Fruit fly (Drosophila melanogaster) whole organism, embryonic: ENCODE results near the gene CG33510.

Experiments
- ATbp ChIP-seq: fragments of 200-800 bp; sonication (Bioruptor generic); optimal IDR thresholded peaks from 2 replicates; lab custom pipeline; 2017; ENCODE audit warnings: missing biosample characterization, mild to moderate bottlenecking, missing genetic modification characterization, missing genetic modification reagents
- B-H2 ChIP-seq: fragments of 200-800 bp; sonication (Bioruptor generic); optimal IDR thresholded peaks from 2 replicates; lab custom pipeline; 2018; ENCODE audit warnings: missing biosample characterization, mild to moderate bottlenecking, missing genetic modification characterization
- BEAF-32 ChIP-seq: fragments of 200-800 bp; sonication (Bioruptor generic); optimal IDR thresholded peaks from 3 replicates; lab custom pipeline; 2017; ENCODE audit warnings: missing biosample characterization, missing genetic modification characterization, mild to moderate bottlenecking, moderate library complexity, missing genetic modification reagents
- CG10267 ChIP-seq: fragments of 200-800 bp; sonication (Bioruptor generic); optimal IDR thresholded peaks from 2 replicates; lab custom pipeline; 2018; ENCODE audit warnings: missing biosample characterization, mild to moderate bottlenecking, missing genetic modification characterization, moderate library complexity
- CG10654 ChIP-seq: fragments of 200-800 bp; sonication (Bioruptor generic); optimal IDR thresholded peaks from 2 replicates; lab custom pipeline; 2016; ENCODE audit warnings: missing biosample characterization, missing genetic modification characterization
- CG10959 ChIP-seq: fragments of 200-800 bp; sonication (Bioruptor generic); IDR thresholded peaks from 2 replicates; pipeline ENCODE4 v1.3.6; 2022; ENCODE audit warnings: missing biosample characterization, missing genetic modification characterization
- CG11456 ChIP-seq: fragments of 200-800 bp; sonication (Bioruptor generic); IDR thresholded peaks from 3 replicates; pipeline ENCODE4 v1.3.6; 2022; ENCODE audit warnings: missing biosample characterization, missing genetic modification characterization
- CG12391 ChIP-seq: fragments of 200-800 bp; sonication (Bioruptor generic); optimal IDR thresholded peaks from 3 replicates; lab custom pipeline; 2018; ENCODE audit warnings: missing biosample characterization, mild to moderate bottlenecking, missing genetic modification characterization, moderate library complexity
- CG13894 ChIP-seq: fragments of 200-800 bp; sonication (Bioruptor generic); optimal IDR thresholded peaks from 3 replicates; lab custom pipeline; 2018; ENCODE audit warnings: missing biosample characterization, mild to moderate bottlenecking, missing genetic modification characterization, moderate library complexity
- CG14050 ChIP-seq: fragments of 200-800 bp; sonication (Bioruptor generic); IDR thresholded peaks from 3 replicates; pipeline ENCODE4 v1.3.6; 2022; ENCODE audit warnings: missing biosample characterization, missing genetic modification characterization
- CG15073 ChIP-seq: fragments of 200-800 bp; sonication (Bioruptor generic); optimal IDR thresholded peaks from 2 replicates; lab custom pipeline; 2016; ENCODE audit warnings: missing biosample characterization, missing genetic modification characterization
- CG1647 ChIP-seq: fragments of 200-800 bp; sonication (Bioruptor generic); optimal IDR thresholded peaks from 3 replicates; lab custom pipeline; 2016; ENCODE audit warnings: missing biosample characterization, missing genetic modification characterization
- CG17802 ChIP-seq: fragments of 200-800 bp; sonication (Bioruptor generic); optimal IDR thresholded peaks from 2 replicates; lab custom pipeline; 2018; ENCODE audit warnings: missing biosample characterization, mild to moderate bottlenecking, missing genetic modification characterization, moderate library complexity
- CG18011 ChIP-seq: fragments of 200-800 bp; sonication (Bioruptor generic); optimal IDR thresholded peaks from 2 replicates; lab custom pipeline; 2017; ENCODE audit warnings: missing biosample characterization, missing genetic modification characterization, mild to moderate bottlenecking, moderate library complexity, missing genotype
- CG30020 ChIP-seq: fragments of 200-800 bp; optimal IDR thresholded peaks from 2 replicates; lab custom pipeline; 2019; ENCODE audit warnings: missing biosample characterization, mild to moderate bottlenecking, missing genetic modification characterization, moderate library complexity
- CG30403 ChIP-seq: fragments of 200-800 bp; sonication (Bioruptor generic); optimal IDR thresholded peaks from 3 replicates; lab custom pipeline; 2016; ENCODE audit warnings: missing biosample characterization, missing genetic modification characterization
- CG32767 ChIP-seq: fragments of 200-800 bp; sonication (Bioruptor generic); IDR thresholded peaks from 2 replicates; pipeline ENCODE4 v1.3.6; 2022; ENCODE audit warnings: missing biosample characterization, missing genetic modification characterization
- CG33213 ChIP-seq: fragments of 200-800 bp; sonication (Bioruptor generic); optimal IDR thresholded peaks from 3 replicates; lab custom pipeline; 2016; ENCODE audit warnings: missing biosample characterization, missing genetic modification characterization
- CG34376 ChIP-seq: fragments of 200-800 bp; sonication (Bioruptor generic); optimal IDR thresholded peaks from 2 replicates; lab custom pipeline; 2018; ENCODE audit warnings: missing biosample characterization, mild to moderate bottlenecking, missing genetic modification characterization
- CG3847 ChIP-seq: fragments of 200-800 bp; sonication (Bioruptor generic); IDR thresholded peaks from 2 replicates; pipeline ENCODE4 v1.3.6; 2022; ENCODE audit warnings: missing biosample characterization, missing genetic modification characterization
- CG7786 ChIP-seq: fragments of 200-800 bp; sonication (Bioruptor generic); optimal IDR thresholded peaks from 2 replicates; lab custom pipeline; 2016; ENCODE audit warnings: missing biosample characterization, missing genetic modification characterization
- CG7987 ChIP-seq: fragments of 200-800 bp; sonication (Bioruptor generic); optimal IDR thresholded peaks from 2 replicates; lab custom pipeline; 2018; ENCODE audit warnings: missing biosample characterization, mild to moderate bottlenecking, missing genetic modification characterization, moderate library complexity
- CG9437 ChIP-seq: fragments of 200-800 bp; sonication (Bioruptor generic); optimal IDR thresholded peaks from 2 replicates; lab custom pipeline; 2018; ENCODE audit warnings: missing biosample characterization, mild to moderate bottlenecking, missing genetic modification characterization
- Hey ChIP-seq: fragments of 200-800 bp; sonication (Bioruptor generic); optimal IDR thresholded peaks from 3 replicates; lab custom pipeline; 2018; ENCODE audit warnings: missing biosample characterization, mild to moderate bottlenecking, missing genetic modification characterization
- NC2β ChIP-seq: fragments of 200-800 bp; sonication (Bioruptor generic); optimal IDR thresholded peaks from 2 replicates; lab custom pipeline; 2016; ENCODE audit warnings: missing biosample characterization, missing genetic modification characterization
- NK7.1 ChIP-seq: fragments of 200-800 bp; sonication (Bioruptor generic); optimal IDR thresholded peaks from 3 replicates; lab custom pipeline; 2016; ENCODE audit warnings: missing biosample characterization, missing genetic modification characterization
- NfI ChIP-seq: fragments of 200-800 bp; sonication (Bioruptor generic); optimal IDR thresholded peaks from 3 replicates; lab custom pipeline; 2018; ENCODE audit warnings: missing biosample characterization, mild to moderate bottlenecking, missing genetic modification characterization, moderate library complexity
- Ptx1 ChIP-seq: fragments of 200-800 bp; sonication (Bioruptor generic); IDR thresholded peaks from 2 replicates; pipeline ENCODE4 v1.3.6; 2022; ENCODE audit warnings: missing biosample characterization, missing genetic modification characterization
- Sin3A ChIP-seq: fragments of >200 bp; optimal IDR thresholded peaks from 2 replicates; lab custom pipeline; 2018
- Sox102F ChIP-seq: fragments of 200-800 bp; sonication (Bioruptor generic); optimal IDR thresholded peaks from 2 replicates; lab custom pipeline; 2018; ENCODE audit warnings: missing biosample characterization, mild to moderate bottlenecking, missing genetic modification characterization, moderate library complexity
- ase ChIP-seq: fragments of 200-800 bp; sonication (Bioruptor generic); IDR thresholded peaks from 3 replicates; pipeline ENCODE4 v1.3.6; 2022; ENCODE audit warnings: missing biosample characterization, missing genetic modification characterization
- cas ChIP-seq: fragments of 200-800 bp; sonication (Bioruptor generic); IDR thresholded peaks from 2 replicates; pipeline ENCODE4 v1.3.6; 2022; ENCODE audit warnings: missing biosample characterization, missing genetic modification characterization
- chif ChIP-seq, 2 experiments: fragments of 200-800 bp; sonication (Bioruptor generic); optimal IDR thresholded peaks; 3 replicates each; lab custom pipeline; 2016; ENCODE audit warnings: missing biosample characterization in 2 of 2, missing genetic modification characterization in 2 of 2
- chinmo ChIP-seq: fragments of 200-800 bp; sonication (Bioruptor generic); IDR thresholded peaks from 4 replicates; pipeline ENCODE4 v1.3.6; 2022; ENCODE audit warnings: missing biosample characterization, missing genetic modification characterization; ENCODE audit not compliant: partially characterized antibody
- crc ChIP-seq: fragments of 200-800 bp; sonication (Bioruptor generic); optimal IDR thresholded peaks from 2 replicates; lab custom pipeline; 2016; ENCODE audit warnings: missing biosample characterization, missing genetic modification characterization
- fd64A ChIP-seq: fragments of 200-800 bp; sonication (Bioruptor generic); optimal IDR thresholded peaks from 3 replicates; lab custom pipeline; 2018; ENCODE audit warnings: missing biosample characterization, mild to moderate bottlenecking, missing genetic modification characterization
- gcm2 ChIP-seq: fragments of 200-800 bp; sonication (Bioruptor generic); optimal IDR thresholded peaks from 2 replicates; lab custom pipeline; 2016; ENCODE audit warnings: missing biosample characterization, missing genetic modification characterization
- gsb-n ChIP-seq: fragments of 200-800 bp; sonication (Bioruptor generic); optimal IDR thresholded peaks from 3 replicates; lab custom pipeline; 2018; ENCODE audit warnings: missing biosample characterization, mild to moderate bottlenecking, missing genetic modification characterization
- h ChIP-seq: fragments of >200 bp; optimal IDR thresholded peaks from 2 replicates; lab custom pipeline; 2017
- ham ChIP-seq: fragments of 200-800 bp; sonication (Bioruptor generic); IDR thresholded peaks from 2 replicates; pipeline ENCODE4 v1.3.6; 2022; ENCODE audit warnings: missing biosample characterization, missing genetic modification characterization
- kah ChIP-seq: fragments of 200-800 bp; sonication (Bioruptor generic); optimal IDR thresholded peaks from 2 replicates; lab custom pipeline; 2018; ENCODE audit warnings: missing biosample characterization, mild to moderate bottlenecking, missing genetic modification characterization
- kni ChIP-seq: fragments of 200-800 bp; sonication (Bioruptor generic); optimal IDR thresholded peaks from 3 replicates; lab custom pipeline; 2017; ENCODE audit warnings: mild to moderate bottlenecking, missing biosample characterization, missing genetic modification reagents, missing genetic modification characterization
- luna ChIP-seq: fragments of 200-800 bp; sonication (Bioruptor generic); optimal IDR thresholded peaks from 2 replicates; lab custom pipeline; 2016; ENCODE audit warnings: missing biosample characterization, missing genetic modification characterization
- nmo ChIP-seq: fragments of 200-800 bp; sonication (Bioruptor generic); optimal IDR thresholded peaks from 2 replicates; lab custom pipeline; 2018; ENCODE audit warnings: missing biosample characterization, mild to moderate bottlenecking, missing genetic modification characterization, moderate library complexity
- repo ChIP-seq: fragments of 200-800 bp; sonication (Bioruptor generic); optimal IDR thresholded peaks from 2 replicates; lab custom pipeline; 2016; ENCODE audit warnings: missing biosample characterization, missing genetic modification characterization
- ro ChIP-seq: fragments of 200-800 bp; sonication (Bioruptor generic); IDR thresholded peaks from 2 replicates; pipeline ENCODE4 v1.3.6; 2022; ENCODE audit warnings: missing biosample characterization, missing genetic modification characterization
- sc ChIP-seq, 3 experiments: fragments of >200 bp in 2 of 3; fragments of 200-800 bp in 1 of 3; sonication (Bioruptor generic) in 1 of 3; optimal IDR thresholded peaks; 2 replicates in 2 of 3; 3 replicates in 1 of 3; lab custom pipeline; 2017; ENCODE audit warnings: mild to moderate bottlenecking in 1 of 3, missing biosample characterization in 1 of 3, missing genetic modification characterization in 1 of 3, missing genetic modification reagents in 1 of 3
- sens-2 ChIP-seq: fragments of 200-800 bp; sonication (Bioruptor generic); IDR thresholded peaks from 2 replicates; pipeline ENCODE4 v1.3.6; 2022; ENCODE audit warnings: missing biosample characterization, missing genetic modification characterization
- seq ChIP-seq: fragments of 200-800 bp; sonication (Bioruptor generic); IDR thresholded peaks from 2 replicates; pipeline ENCODE4 v1.3.6; 2022; ENCODE audit warnings: missing biosample characterization, missing genetic modification characterization
- sug ChIP-seq: fragments of 200-800 bp; optimal IDR thresholded peaks from 2 replicates; lab custom pipeline; 2019; ENCODE audit warnings: missing biosample characterization, mild to moderate bottlenecking, missing genetic modification characterization, moderate library complexity
- twi ChIP-seq: fragments of 200-800 bp; optimal IDR thresholded peaks from 2 replicates; lab custom pipeline; 2019; ENCODE audit warnings: missing biosample characterization, mild to moderate bottlenecking, missing genetic modification characterization, moderate library complexity
- usp ChIP-seq: fragments of >200 bp; optimal IDR thresholded peaks from 2 replicates; lab custom pipeline; 2017; ENCODE audit warnings: missing biosample characterization, missing genetic modification characterization

CG33510 gene

dm6 chr2L:21037723-21038122, 46.4 kb downstream of the CG33510 start (continued):
- TF ChIP-seq CG10267 (tag; lab: Kevin White, UChicago) (peak; percentile 8), luna (GFP tag; lab: Kevin White, UChicago) (no peak), crc (GFP tag; lab: Kevin White, UChicago) (no peak), B-H2 (GFP tag; lab: Kevin White, UChicago) (no peak), Ptx1 (GFP tag; lab: Robert Waterston, UW) (no peak), sens-2 (GFP tag; lab: Robert Waterston, UW) (no peak), fd64A (GFP tag; lab: Kevin White, UChicago) (peak; percentile 88), CG18011 (GFP tag; lab: Kevin White, UChicago) (no peak), CG30020 (tag; lab: Kevin White, UChicago) (no peak), CG33213 (no peak), h (no peak), CG34376 (GFP tag; lab: Kevin White, UChicago) (no peak), CG7786 (no peak), usp (GFP tag; lab: Kevin White, UChicago) (no peak), gcm2 (GFP tag; lab: Kevin White, UChicago) (no peak), chinmo (GFP tag; lab: Robert Waterston, UW) (no peak), CG13894 (tag; lab: Kevin White, UChicago) (no peak), CG10654 (no peak), CG3847 (GFP tag; lab: Robert Waterston, UW) (no peak), BEAF-32 (GFP tag; lab: Kevin White, UChicago) (no peak), Sin3A (lab: Kevin White, UChicago) (no peak), Sox102F (peak; percentile 22), seq (GFP tag; lab: Robert Waterston, UW) (0 out of 2 replicates have a peak, but pooled peaks have one; percentile 11), CG17802 (tag; lab: Kevin White, UChicago) (peak; percentile 7), NfI (no peak), ATbp (peak; percentile 67), CG9437 (GFP tag; lab: Kevin White, UChicago) (no peak), chif (GFP tag; optimal IDR thresholded peaks at IDR 0.05; lab: Kevin White, UChicago) (peak in 1 of 2 experiments; percentile 6), ham (no peak), gsb-n (tag; lab: Kevin White, UChicago) (no peak), sc (optimal IDR thresholded peaks at IDR 0.05; lab: Kevin White, UChicago) (no peak), sc (GFP tag; optimal IDR thresholded peaks at IDR 0.05; lab: Kevin White, UChicago) (peak; percentile 7), repo (GFP tag; lab: Kevin White, UChicago) (no peak), ase (GFP tag; lab: Robert Waterston, UW) (no peak), CG32767 (GFP tag; lab: Robert Waterston, UW) (no peak), nmo (GFP tag; lab: Kevin White, UChicago) (no peak), CG10959 (no peak), CG15073 (GFP tag; lab: Kevin White, UChicago) (no peak), Hey (tag; lab: Kevin White, UChicago) (no peak), CG11456 (GFP tag; lab: Robert Waterston, UW) (no peak), CG30403 (no peak), kni (GFP tag; lab: Kevin White, UChicago) (peak; percentile 79), CG12391 (no peak), CG14050 (GFP tag; lab: Robert Waterston, UW) (no peak), cas (GFP tag; lab: Robert Waterston, UW) (no peak), CG1647 (GFP tag; lab: Kevin White, UChicago) (no peak), NC2β (no peak), twi (tag; lab: Kevin White, UChicago) (peak; percentile 2), ro (GFP tag; lab: Robert Waterston, UW) (no peak), kah (GFP tag; lab: Kevin White, UChicago) (peak; percentile 68), NK7.1 (GFP tag; lab: Kevin White, UChicago) (no peak), sug (tag; lab: Kevin White, UChicago) (no peak), CG7987 (GFP tag; lab: Kevin White, UChicago) (peak; percentile 82)
